Worm (Caenorhabditis elegans): ENCODE results near the gene cytb-5.1.
A peak's percentile ranks its signal among the peaks of the same experiment; 100 is the strongest.

The cytb-5.1 gene

DNA sequence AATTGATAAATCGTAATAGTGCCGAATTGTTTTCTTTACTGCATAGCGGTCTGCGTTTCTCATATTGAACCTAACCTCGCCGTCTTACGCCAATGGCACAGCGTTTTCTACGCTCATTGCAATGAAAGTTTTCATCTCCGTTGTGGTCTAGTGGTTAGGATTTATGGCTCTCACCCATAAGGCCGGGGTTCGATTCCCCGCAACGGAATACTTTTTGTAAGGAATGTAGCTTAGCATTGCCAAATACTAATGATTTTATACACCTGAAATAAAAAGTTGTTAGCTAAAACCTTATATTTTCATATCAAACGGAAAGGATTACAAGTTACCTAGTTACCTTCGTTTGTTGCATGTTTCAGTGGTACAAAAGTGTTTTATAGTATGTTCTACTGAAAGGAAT is 14.1 kb downstream of the cytb-5.1 start:
- no peak for TF ChIP-seq ama-1 (optimal IDR thresholded peaks at IDR 0.05)
- peak in 1 of 2 experiments; percentile 57 for TF ChIP-seq ama-1 (GFP tag; optimal IDR thresholded peaks at IDR 0.05)
- no peak for TF ChIP-seq Y95B8A.8 (GFP tag; IDR thresholded peaks at IDR 0.05)
- TF ChIP-seq rpc-1 (optimal IDR thresholded peaks at IDR 0.05), result peak; percentile 96
- TF ChIP-seq rpc-1 (tag; optimal IDR thresholded peaks at IDR 0.05), result peak; percentile 95
- TF ChIP-seq snpc-4 (GFP tag; optimal IDR thresholded peaks at IDR 0.05), result peak; percentile 72
- peak in 3 of 4 experiments; percentile 63 to 85 (median 76) for TF ChIP-seq snpc-4 (tag; optimal IDR thresholded peaks at IDR 0.05)
- peak; percentile 83; the same call in 1 of the 2 replicates for TF ChIP-seq ztf-25 (GFP tag; IDR thresholded peaks at IDR 0.05)
- 0 out of 2 replicates have a peak, but pooled peaks have one; percentile 48 for TF ChIP-seq attf-6 (GFP tag; IDR thresholded peaks at IDR 0.05)
- TF ChIP-seq lin-26 (GFP tag; IDR thresholded peaks at IDR 0.05), result peak; percentile 89
- TF ChIP-seq snpc-3.4 (tag; optimal IDR thresholded peaks at IDR 0.05), result peak; percentile 82
- no peak; the same call in none of the 2 replicates for TF ChIP-seq B0336.3 (GFP tag; IDR thresholded peaks at IDR 0.05)
- no peak for TF ChIP-seq sdz-38 (tag; optimal IDR thresholded peaks at IDR 0.05)
- TF ChIP-seq ztf-3 (GFP tag; optimal IDR thresholded peaks at IDR 0.05), result peak; percentile 63
- TF ChIP-seq ztf-28 (GFP tag; IDR thresholded peaks at IDR 0.05), result peak; percentile 38; the same call in 1 of the 2 replicates
- TF ChIP-seq madf-8 (GFP tag; conservative IDR thresholded peaks at IDR 0.05), result no peak
- no peak for TF ChIP-seq F37B4.10 (GFP tag; IDR thresholded peaks at IDR 0.05)
- peak; percentile 60; the same call in 1 of the 2 replicates for TF ChIP-seq hsf-1 (GFP tag; IDR thresholded peaks at IDR 0.05)
- no peak for TF ChIP-seq sea-2 (GFP tag; IDR thresholded peaks at IDR 0.05)
- no peak for TF ChIP-seq xnd-1 (tag; optimal IDR thresholded peaks at IDR 0.05)
- no peak for TF ChIP-seq F33H1.4 (GFP tag; IDR thresholded peaks at IDR 0.05)
- no peak for TF ChIP-seq lsl-1 (GFP tag; optimal IDR thresholded peaks at IDR 0.05)
- TF ChIP-seq K12H6.12 (tag; optimal IDR thresholded peaks at IDR 0.05), result peak; percentile 45
- TF ChIP-seq athp-1 (tag; optimal IDR thresholded peaks at IDR 0.05), result peak; percentile 57
- 0 out of 2 replicates have a peak, but pooled peaks have one; percentile 73 for TF ChIP-seq lag-1 (GFP tag; IDR thresholded peaks at IDR 0.05)
- 0 out of 2 replicates have a peak, but pooled peaks have one; percentile 34 for TF ChIP-seq C06A6.2 (GFP tag; conservative IDR thresholded peaks at IDR 0.05)
- no peak for TF ChIP-seq dpff-1 (tag; optimal IDR thresholded peaks at IDR 0.05)
- TF ChIP-seq snpc-1.1 (tag; optimal IDR thresholded peaks at IDR 0.05; ENCODE audit: insufficient read depth), result peak; percentile 52
- peak; percentile 79 for TF ChIP-seq mxl-1 (tag; optimal IDR thresholded peaks at IDR 0.05)
- TF ChIP-seq ekl-4 (GFP tag; IDR thresholded peaks at IDR 0.05), result peak; percentile 73; the same call in 1 of the 2 replicates
- peak; percentile 68; the same call in 1 of the 2 replicates for TF ChIP-seq hmg-20 (GFP tag; IDR thresholded peaks at IDR 0.05)
- TF ChIP-seq ceh-91 (GFP tag; IDR thresholded peaks at IDR 0.05), result no peak
- no peak for TF ChIP-seq ets-4 (GFP tag; optimal IDR thresholded peaks at IDR 0.05)
- TF ChIP-seq nfya-1 (tag; optimal IDR thresholded peaks at IDR 0.05; ENCODE audit: borderline replicate concordance, insufficient read depth), result no peak
- TF ChIP-seq zfh-2 (GFP tag; conservative IDR thresholded peaks at IDR 0.05), result no peak
- peak; percentile 90 for TF ChIP-seq lin-40 (tag; optimal IDR thresholded peaks at IDR 0.05)
- TF ChIP-seq hrde-1 (tag; optimal IDR thresholded peaks at IDR 0.05; ENCODE audit: borderline replicate concordance), result peak; percentile 67
- no peak for TF ChIP-seq ztf-22 (GFP tag; optimal IDR thresholded peaks at IDR 0.05)
- TF ChIP-seq nhr-90 (tag; optimal IDR thresholded peaks at IDR 0.05), result peak; percentile 71
- TF ChIP-seq ceh-100 (GFP tag; IDR thresholded peaks at IDR 0.05), result peak; percentile 46; the same call in 1 of the 2 replicates
- TF ChIP-seq nfya-2 (GFP tag; IDR thresholded peaks at IDR 0.05), result no peak
- peak; percentile 15; the same call in 1 of the 2 replicates for TF ChIP-seq ztf-6 (GFP tag; IDR thresholded peaks at IDR 0.05)
- 0 out of 2 replicates have a peak, but pooled peaks have one; percentile 10 for TF ChIP-seq attf-3 (GFP tag; conservative IDR thresholded peaks at IDR 0.05)
- peak; percentile 51 for TF ChIP-seq ceh-79 (tag; optimal IDR thresholded peaks at IDR 0.05)
- TF ChIP-seq F55B11.4 (tag; optimal IDR thresholded peaks at IDR 0.05; ENCODE audit: borderline replicate concordance, insufficient read depth), result no peak
- peak; percentile 63; the same call in 1 of the 2 replicates for TF ChIP-seq Y53G8AR.9 (GFP tag; conservative IDR thresholded peaks at IDR 0.05)
- peak; percentile 76 for TF ChIP-seq T07F8.4 (tag; optimal IDR thresholded peaks at IDR 0.05)
- TF ChIP-seq efl-1 (GFP tag; optimal IDR thresholded peaks at IDR 0.05), result no peak
- no peak for TF ChIP-seq nhr-179 (tag; optimal IDR thresholded peaks at IDR 0.05)
